Fruit fly (Drosophila melanogaster) whole organism, embryonic: ENCODE measurements around the gene CG15286.

Experiments
- B-H2 ChIP-seq: fragments of 200-800 bp; sonication (Bioruptor generic); optimal IDR thresholded peaks from 2 replicates; lab custom pipeline; 2018; ENCODE audit warnings: missing biosample characterization, mild to moderate bottlenecking, missing genetic modification characterization
- Bdp1 ChIP-seq: fragments of 200-800 bp; sonication (Bioruptor generic); optimal IDR thresholded peaks from 3 replicates; lab custom pipeline; 2016; ENCODE audit warnings: missing biosample characterization, missing genetic modification characterization
- CG1024 ChIP-seq: fragments of 200-800 bp; sonication (Bioruptor generic); IDR thresholded peaks from 2 replicates; pipeline ENCODE4 v1.3.6; 2022; ENCODE audit warnings: missing biosample characterization, missing genetic modification characterization
- CG10267 ChIP-seq: fragments of 200-800 bp; sonication (Bioruptor generic); optimal IDR thresholded peaks from 2 replicates; lab custom pipeline; 2018; ENCODE audit warnings: missing biosample characterization, mild to moderate bottlenecking, missing genetic modification characterization, moderate library complexity
- CG11695 ChIP-seq: fragments of 200-800 bp; sonication (Bioruptor generic); IDR thresholded peaks from 3 replicates; pipeline ENCODE4 v1.3.6; 2022; ENCODE audit warnings: missing biosample characterization, missing genetic modification characterization
- CG12071 ChIP-seq: fragments of 200-800 bp; sonication (Bioruptor generic); optimal IDR thresholded peaks from 3 replicates; lab custom pipeline; 2018; ENCODE audit warnings: missing biosample characterization, mild to moderate bottlenecking, missing genetic modification characterization
- CG12391 ChIP-seq: fragments of 200-800 bp; sonication (Bioruptor generic); optimal IDR thresholded peaks from 3 replicates; lab custom pipeline; 2018; ENCODE audit warnings: missing biosample characterization, mild to moderate bottlenecking, missing genetic modification characterization, moderate library complexity
- CG12744 ChIP-seq: fragments of 200-800 bp; sonication (Bioruptor generic); optimal IDR thresholded peaks from 2 replicates; lab custom pipeline; 2016; ENCODE audit warnings: missing biosample characterization, missing genetic modification characterization
- CG12769 ChIP-seq: fragments of 200-800 bp; sonication (Bioruptor generic); optimal IDR thresholded peaks from 2 replicates; lab custom pipeline; 2019; ENCODE audit warnings: missing biosample characterization, mild to moderate bottlenecking, missing genetic modification characterization, moderate library complexity
- CG14441 ChIP-seq: fragments of 200-800 bp; sonication (Bioruptor generic); IDR thresholded peaks from 2 replicates; pipeline ENCODE4 v1.3.6; 2022; ENCODE audit warnings: missing biosample characterization, missing genetic modification characterization
- CG16813 ChIP-seq: fragments of 200-800 bp; sonication (Bioruptor generic); IDR thresholded peaks from 3 replicates; pipeline ENCODE4 v1.3.6; 2022; ENCODE audit warnings: missing biosample characterization, missing genetic modification characterization; ENCODE audit not compliant: partially characterized antibody
- CG18764 ChIP-seq: fragments of 200-800 bp; sonication (Bioruptor generic); optimal IDR thresholded peaks from 3 replicates; lab custom pipeline; 2016; ENCODE audit warnings: missing biosample characterization, missing genetic modification characterization
- CG31224 ChIP-seq: fragments of 200-800 bp; sonication (Bioruptor generic); IDR thresholded peaks from 2 replicates; pipeline ENCODE4 v1.3.6; 2022; ENCODE audit warnings: missing biosample characterization, missing genetic modification characterization
- CG6683 ChIP-seq: fragments of 200-800 bp; sonication (Bioruptor generic); optimal IDR thresholded peaks from 2 replicates; lab custom pipeline; 2017; ENCODE audit warnings: missing biosample characterization, mild to moderate bottlenecking, missing genetic modification characterization, missing genetic modification reagents
- CG6689 ChIP-seq: fragments of 200-800 bp; sonication (Bioruptor generic); IDR thresholded peaks from 2 replicates; pipeline ENCODE4 v1.3.6; 2022; ENCODE audit warnings: missing biosample characterization, missing genetic modification characterization
- CG7357 ChIP-seq: fragments of 200-800 bp; sonication (Bioruptor generic); IDR thresholded peaks from 3 replicates; pipeline ENCODE4 v1.3.6; 2022; ENCODE audit warnings: missing biosample characterization, missing genetic modification characterization
- CG7745 ChIP-seq: fragments of 200-800 bp; sonication (Bioruptor generic); optimal IDR thresholded peaks from 2 replicates; lab custom pipeline; 2018; ENCODE audit warnings: missing biosample characterization, mild to moderate bottlenecking, missing genetic modification characterization, moderate library complexity
- CG7786 ChIP-seq: fragments of 200-800 bp; sonication (Bioruptor generic); optimal IDR thresholded peaks from 2 replicates; lab custom pipeline; 2016; ENCODE audit warnings: missing biosample characterization, missing genetic modification characterization
- CG9727 ChIP-seq: fragments of 200-800 bp; sonication (Bioruptor generic); optimal IDR thresholded peaks from 3 replicates; lab custom pipeline; 2017; ENCODE audit warnings: missing biosample characterization, mild to moderate bottlenecking, missing genetic modification characterization
- CG9932 ChIP-seq: fragments of 200-800 bp; sonication (Bioruptor generic); IDR thresholded peaks from 2 replicates; pipeline ENCODE4 v1.3.6; 2022; ENCODE audit warnings: missing biosample characterization, missing genetic modification characterization
- Dref ChIP-seq: fragments of 200-800 bp; sonication (Bioruptor generic); IDR thresholded peaks from 2 replicates; pipeline ENCODE4 v1.3.6; 2022; ENCODE audit warnings: missing biosample characterization, missing genetic modification characterization
- Hmx ChIP-seq: fragments of 200-800 bp; sonication (Bioruptor generic); optimal IDR thresholded peaks from 2 replicates; lab custom pipeline; 2016; ENCODE audit warnings: missing biosample characterization, missing genetic modification characterization
- Hsf ChIP-seq: fragments of 200-800 bp; sonication (Bioruptor generic); optimal IDR thresholded peaks from 3 replicates; lab custom pipeline; 2016; ENCODE audit warnings: missing biosample characterization, missing genetic modification characterization
- Lhr ChIP-seq: fragments of 200-800 bp; sonication (Bioruptor generic); optimal IDR thresholded peaks from 3 replicates; lab custom pipeline; 2017; ENCODE audit warnings: mild to moderate bottlenecking, missing biosample characterization, missing genetic modification reagents, missing genetic modification characterization
- MBD-R2 ChIP-seq: fragments of 200-800 bp; sonication (Bioruptor generic); IDR thresholded peaks from 2 replicates; pipeline ENCODE4 v1.3.6; 2022; ENCODE audit warnings: missing biosample characterization, missing genetic modification characterization
- Med ChIP-seq: fragments of 200-800 bp; sonication (Bioruptor generic); peaks from one replicate; lab custom pipeline; 2016; ENCODE audit warnings: missing biosample characterization, missing genetic modification characterization, mild to moderate bottlenecking, inconsistent platforms, moderate library complexity
- Mes4 ChIP-seq: fragments of 200-800 bp; sonication (Bioruptor generic); optimal IDR thresholded peaks from 2 replicates; lab custom pipeline; 2016; ENCODE audit warnings: missing biosample characterization, missing genetic modification characterization
- Neu2 ChIP-seq: fragments of 200-800 bp; sonication (Bioruptor generic); optimal IDR thresholded peaks from 3 replicates; lab custom pipeline; 2016; ENCODE audit warnings: missing biosample characterization, missing genetic modification characterization, borderline replicate concordance
- Oaz ChIP-seq: fragments of 200-800 bp; sonication (Bioruptor generic); IDR thresholded peaks from 2 replicates; pipeline ENCODE4 v1.3.6; 2022; ENCODE audit warnings: missing biosample characterization, missing genetic modification characterization
- Sox102F ChIP-seq: fragments of 200-800 bp; sonication (Bioruptor generic); optimal IDR thresholded peaks from 2 replicates; lab custom pipeline; 2018; ENCODE audit warnings: missing biosample characterization, mild to moderate bottlenecking, missing genetic modification characterization, moderate library complexity
- Tbp ChIP-seq: fragments of >200 bp; optimal IDR thresholded peaks from 2 replicates; lab custom pipeline; 2018; ENCODE audit warnings: missing biosample characterization, missing genetic modification characterization
- ab ChIP-seq: fragments of 200-800 bp; sonication (Bioruptor generic); optimal IDR thresholded peaks from 2 replicates; lab custom pipeline; 2016; ENCODE audit warnings: missing biosample characterization, missing genetic modification characterization
- cato ChIP-seq: fragments of 200-800 bp; sonication (Bioruptor generic); optimal IDR thresholded peaks from 2 replicates; lab custom pipeline; 2016; ENCODE audit warnings: missing biosample characterization, missing genetic modification characterization, borderline replicate concordance
- dimm ChIP-seq: fragments of 200-800 bp; sonication (Bioruptor generic); IDR thresholded peaks from 2 replicates; pipeline ENCODE4 v1.3.6; 2022; ENCODE audit warnings: missing biosample characterization, missing genetic modification characterization
- ems ChIP-seq: fragments of 200-800 bp; sonication (Bioruptor generic); optimal IDR thresholded peaks from 3 replicates; lab custom pipeline; 2016; ENCODE audit warnings: missing biosample characterization, missing genetic modification characterization
- fru ChIP-seq: fragments of >200 bp; optimal IDR thresholded peaks from 2 replicates; lab custom pipeline; 2017
- gem ChIP-seq: fragments of 200-800 bp; sonication (Bioruptor generic); optimal IDR thresholded peaks from 2 replicates; lab custom pipeline; 2019; ENCODE audit warnings: missing biosample characterization, mild to moderate bottlenecking, missing genetic modification characterization, moderate library complexity
- grau ChIP-seq: fragments of 200-800 bp; optimal IDR thresholded peaks from 3 replicates; lab custom pipeline; 2019; ENCODE audit warnings: missing biosample characterization, mild to moderate bottlenecking, missing genetic modification characterization, moderate library complexity
- grn ChIP-seq: fragments of 200-800 bp; sonication (Bioruptor generic); optimal IDR thresholded peaks from 3 replicates; lab custom pipeline; 2017; ENCODE audit warnings: missing biosample characterization, missing genetic modification characterization
- ind ChIP-seq: fragments of 200-800 bp; sonication (Bioruptor generic); optimal IDR thresholded peaks from 3 replicates; lab custom pipeline; 2016; ENCODE audit warnings: missing biosample characterization, missing genetic modification characterization
- ken ChIP-seq: fragments of 200-800 bp; sonication (Bioruptor generic); IDR thresholded peaks from 3 replicates; pipeline ENCODE4 v1.3.6; 2022; ENCODE audit warnings: missing biosample characterization, missing genetic modification characterization
- knrl ChIP-seq: fragments of 200-800 bp; sonication (Bioruptor generic); IDR thresholded peaks from 3 replicates; pipeline ENCODE4 v1.3.6; 2022; ENCODE audit warnings: missing biosample characterization, missing genetic modification characterization; ENCODE audit not compliant: partially characterized antibody
- luna ChIP-seq: fragments of 200-800 bp; sonication (Bioruptor generic); optimal IDR thresholded peaks from 2 replicates; lab custom pipeline; 2016; ENCODE audit warnings: missing biosample characterization, missing genetic modification characterization
- mam ChIP-seq: fragments of 200-800 bp; sonication (Bioruptor generic); optimal IDR thresholded peaks from 3 replicates; lab custom pipeline; 2016; ENCODE audit warnings: missing biosample characterization, missing genetic modification characterization
- nom ChIP-seq: fragments of 200-800 bp; sonication (Bioruptor generic); optimal IDR thresholded peaks from 2 replicates; lab custom pipeline; 2017; ENCODE audit warnings: missing biosample characterization, missing genetic modification characterization, mild to moderate bottlenecking, moderate library complexity, missing genetic modification reagents
- sens-2 ChIP-seq: fragments of 200-800 bp; sonication (Bioruptor generic); IDR thresholded peaks from 2 replicates; pipeline ENCODE4 v1.3.6; 2022; ENCODE audit warnings: missing biosample characterization, missing genetic modification characterization
- sima ChIP-seq: fragments of 200-800 bp; sonication (Bioruptor generic); optimal IDR thresholded peaks from 2 replicates; lab custom pipeline; 2016; ENCODE audit warnings: missing biosample characterization, missing genetic modification characterization
- slp2 ChIP-seq: fragments of 200-800 bp; sonication (Bioruptor generic); optimal IDR thresholded peaks from 2 replicates; lab custom pipeline; 2016; ENCODE audit warnings: missing biosample characterization, missing genetic modification characterization
- ssp ChIP-seq: fragments of 200-800 bp; sonication (Bioruptor generic); IDR thresholded peaks from 2 replicates; pipeline ENCODE4 v1.3.6; 2022; ENCODE audit warnings: missing biosample characterization, missing genetic modification characterization
- tgo ChIP-seq: fragments of 200-800 bp; sonication (Bioruptor generic); IDR thresholded peaks from 3 replicates; pipeline ENCODE4 v1.3.6; 2022; ENCODE audit warnings: missing biosample characterization, missing genetic modification characterization
- toy ChIP-seq: fragments of 200-800 bp; sonication (Bioruptor generic); IDR thresholded peaks from 2 replicates; pipeline ENCODE4 v1.3.6; 2022; ENCODE audit warnings: missing biosample characterization, missing genetic modification characterization
- vnd ChIP-seq: fragments of 200-800 bp; sonication (Bioruptor generic); IDR thresholded peaks from 3 replicates; pipeline ENCODE4 v1.3.6; 2022; ENCODE audit warnings: missing biosample characterization, missing genetic modification characterization; ENCODE audit not compliant: partially characterized antibody
- wek ChIP-seq: fragments of 200-800 bp; sonication (Bioruptor generic); optimal IDR thresholded peaks from 3 replicates; lab custom pipeline; 2018; ENCODE audit warnings: missing biosample characterization, mild to moderate bottlenecking, missing genetic modification characterization, moderate library complexity

CG15286 gene

DNA sequence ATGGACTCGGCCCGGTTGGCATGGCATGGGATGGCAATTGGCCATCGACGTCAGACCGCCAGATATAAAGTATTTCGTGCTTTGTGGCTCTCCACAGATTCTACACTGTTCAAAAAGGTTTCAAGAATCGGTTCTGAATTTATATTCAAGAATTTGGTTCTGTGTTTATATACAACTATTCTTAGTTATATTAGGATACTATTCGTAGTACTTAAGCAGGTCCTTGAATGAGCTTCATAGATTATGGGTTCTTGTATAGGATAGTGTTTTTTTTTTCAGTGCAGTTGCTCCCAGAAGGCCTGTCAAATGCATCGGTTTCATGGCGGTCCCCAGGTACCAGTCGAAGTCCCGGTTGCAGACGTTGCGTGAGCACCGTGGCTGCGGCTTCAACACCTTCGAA, 48.5 kb downstream of the CG15286 start (continued):
- TF ChIP-seq knrl: no peak
- TF ChIP-seq Sox102F (GFP tag; lab: Kevin White, UChicago): no peak
- TF ChIP-seq vnd (GFP tag; lab: Robert Waterston, UW): no peak
- TF ChIP-seq Hsf: no peak
- TF ChIP-seq mam (GFP tag; lab: Kevin White, UChicago): no peak
- no peak; the same call in 1 of the 2 replicates for TF ChIP-seq ssp
- no peak for TF ChIP-seq sens-2
- TF ChIP-seq CG12391 (tag; lab: Kevin White, UChicago): peak; percentile 7
- no peak for TF ChIP-seq sima (GFP tag; lab: Kevin White, UChicago)
- TF ChIP-seq ab (GFP tag; lab: Kevin White, UChicago): no peak
- TF ChIP-seq slp2: no peak
- TF ChIP-seq dimm (GFP tag; lab: Robert Waterston, UW): no peak
- no peak for TF ChIP-seq fru
- no peak for TF ChIP-seq grn (GFP tag; lab: Kevin White, UChicago)
- TF ChIP-seq CG9727 (GFP tag; lab: Kevin White, UChicago): peak; percentile 36
- TF ChIP-seq cato (GFP tag; lab: Kevin White, UChicago): no peak
- no peak for TF ChIP-seq CG7357
- no peak for TF ChIP-seq CG16813 (GFP tag; lab: Robert Waterston, UW)
- TF ChIP-seq CG18764 (GFP tag; lab: Kevin White, UChicago): peak; percentile 4
- TF ChIP-seq ems (GFP tag; lab: Kevin White, UChicago): no peak
- TF ChIP-seq CG6683: no peak
- TF ChIP-seq CG14441 (GFP tag; lab: Robert Waterston, UW): no peak
- no peak for TF ChIP-seq tgo
- TF ChIP-seq nom (GFP tag; lab: Kevin White, UChicago): peak; percentile 82
- TF ChIP-seq Dref (GFP tag; lab: Robert Waterston, UW): no peak
- TF ChIP-seq CG7745 (tag; lab: Kevin White, UChicago): no peak
- TF ChIP-seq Bdp1 (GFP tag; lab: Kevin White, UChicago): no peak
- no peak for TF ChIP-seq MBD-R2
- TF ChIP-seq Lhr: no peak
- no peak for TF ChIP-seq wek (GFP tag; lab: Kevin White, UChicago)
- no peak for TF ChIP-seq Oaz (GFP tag; lab: Robert Waterston, UW)
- no peak for TF ChIP-seq CG12071 (GFP tag; lab: Kevin White, UChicago)
- no peak for TF ChIP-seq CG9932 (GFP tag; lab: Robert Waterston, UW)
- no peak for TF ChIP-seq CG10267 (tag; lab: Kevin White, UChicago)
- TF ChIP-seq CG12744: no peak
- TF ChIP-seq gem (tag; lab: Kevin White, UChicago): peak; percentile 39
- TF ChIP-seq Med (GFP tag; lab: Kevin White, UChicago): peak; percentile 69
- no peak for TF ChIP-seq B-H2 (GFP tag; lab: Kevin White, UChicago)
- no peak for TF ChIP-seq CG11695
- TF ChIP-seq CG1024 (GFP tag; lab: Robert Waterston, UW): no peak
- TF ChIP-seq Mes4 (GFP tag; lab: Kevin White, UChicago): no peak
- no peak for TF ChIP-seq ken (GFP tag; lab: Robert Waterston, UW)
- no peak for TF ChIP-seq grau (tag; lab: Kevin White, UChicago)
- TF ChIP-seq Neu2 (GFP tag; lab: Kevin White, UChicago): no peak
- no peak for TF ChIP-seq Tbp (GFP tag; lab: Kevin White, UChicago)
- TF ChIP-seq CG31224 (GFP tag; lab: Robert Waterston, UW): no peak
- TF ChIP-seq Hmx (GFP tag; lab: Kevin White, UChicago): no peak
- no peak for TF ChIP-seq luna
- no peak for TF ChIP-seq CG12769 (tag; lab: Kevin White, UChicago)
- TF ChIP-seq ind (GFP tag; lab: Kevin White, UChicago): no peak
- no peak for TF ChIP-seq toy (GFP tag; lab: Robert Waterston, UW)
- TF ChIP-seq CG6689 (GFP tag; lab: Robert Waterston, UW): no peak
- no peak for TF ChIP-seq CG7786
